Worm (Caenorhabditis elegans) whole organism, late embryonic: ENCODE measurements around the gene F19G12.9.

ENCODE experiments used
- Y22D7AL.16 ChIP-seq: sonication (generic microtip); optimal IDR thresholded peaks from 2 replicates; lab custom pipeline; 2016; ENCODE audit warnings: missing genetic modification characterization, missing compliant biosample characterization
- ama-1 ChIP-seq: fragments of 150-350 bp; optimal IDR thresholded peaks from 2 replicates; lab custom pipeline; 2014
- ceh-34 ChIP-seq: sonication (generic microtip); optimal IDR thresholded peaks from 2 replicates; lab custom pipeline; 2016; ENCODE audit warnings: mild to moderate bottlenecking, missing genetic modification characterization, missing compliant biosample characterization
- ceh-9 ChIP-seq: sonication (generic microtip); optimal IDR thresholded peaks from 2 replicates; lab custom pipeline; 2016; ENCODE audit warnings: mild to moderate bottlenecking, missing genetic modification characterization, inconsistent platforms, missing compliant biosample characterization
- fax-1 ChIP-seq: sonication (generic microtip); optimal IDR thresholded peaks from 2 replicates; lab custom pipeline; 2016; ENCODE audit warnings: missing genotype, missing genetic modification characterization, missing compliant biosample characterization
- fkh-10 ChIP-seq: fragments of 150-350 bp; optimal IDR thresholded peaks from 2 replicates; lab custom pipeline; 2014; ENCODE audit warnings: missing biosample characterization, missing genetic modification reagents, missing genetic modification characterization
- nfya-1 ChIP-seq: sonication (generic microtip); optimal IDR thresholded peaks from 2 replicates; lab custom pipeline; 2017; ENCODE audit warnings: missing genetic modification characterization, mild to moderate bottlenecking, missing compliant biosample characterization, antibody characterized with exemption, moderate library complexity
- pat-9 ChIP-seq: fragments of 200-800 bp; sonication (Bioruptor generic); optimal IDR thresholded peaks from 2 replicates; lab custom pipeline; 2018; ENCODE audit warnings: mild to moderate bottlenecking, missing genetic modification characterization, moderate library complexity, missing compliant biosample characterization
- pha-4 ChIP-seq: fragments of 150-350 bp; optimal IDR thresholded peaks from 2 replicates; lab custom pipeline; 2018; ENCODE audit warnings: missing biosample characterization, missing genetic modification reagents, missing genetic modification characterization
- sdc-2 ChIP-seq: sonication (generic microtip); optimal IDR thresholded peaks from 2 replicates; lab custom pipeline; 2016; ENCODE audit warnings: missing genotype, missing genetic modification characterization, missing compliant biosample characterization
- unc-55 ChIP-seq: sonication (generic microtip); optimal IDR thresholded peaks from 2 replicates; lab custom pipeline; 2017; ENCODE audit warnings: missing biosample characterization, missing genetic modification reagents, missing genetic modification characterization

- TF ChIP-seq sdc-2 (tag; lab: Kevin White, UChicago) (no peak), fax-1 (tag; lab: Kevin White, UChicago) (no peak), pha-4 (tag; lab: Kevin White, UChicago) (no peak), unc-55 (GFP tag; lab: Kevin White, UChicago) (no peak), nfya-1 (tag; lab: Kevin White, UChicago) (no peak), pat-9 (tag; lab: Kevin White, UChicago) (no peak), fkh-10 (GFP tag; lab: Kevin White, UChicago) (no peak), ama-1 (peak; percentile 2), ceh-34 (tag; lab: Kevin White, UChicago) (no peak), ceh-9 (tag; lab: Kevin White, UChicago) (no peak), Y22D7AL.16 (tag; lab: Kevin White, UChicago) (no peak)
Observed at ce11 chrX:1445696-1446095, 26.7 kb downstream of the F19G12.9 start.
